Worm (Caenorhabditis elegans): ENCODE results near the gene swsn-7.

- no peak for TF ChIP-seq gmeb-2 (tag; optimal IDR thresholded peaks at IDR 0.05)
- TF ChIP-seq lin-11 (tag; optimal IDR thresholded peaks at IDR 0.05) = no peak
- TF ChIP-seq ets-4 (tag; optimal IDR thresholded peaks at IDR 0.05) = no peak
- TF ChIP-seq C38D4.7 (GFP tag; optimal IDR thresholded peaks at IDR 0.05) = no peak
- no peak for TF ChIP-seq C08G9.2 (tag; optimal IDR thresholded peaks at IDR 0.05)
- TF ChIP-seq che-1 (tag; optimal IDR thresholded peaks at IDR 0.05) = no peak
Observed at ce11 chrII:8059532-8059931, 32.0 kb upstream of the swsn-7 start.
